Worm (Caenorhabditis elegans) whole organism, young adult: Measurements from ENCODE around the gene tcer-1.
A peak's percentile ranks its signal among the peaks of the same experiment; 100 is the strongest.

Source experiments
- B0336.3 ChIP-seq: fragments of 200-800 bp; sonication (Bioruptor generic); IDR thresholded peaks from 2 replicates; pipeline ENCODE4 v1.3.6; 2022; ENCODE audit warnings: missing genetic modification characterization, missing compliant biosample characterization
- C17E4.6 ChIP-seq: fragments of 200-800 bp; sonication (Bioruptor generic); IDR thresholded peaks from 2 replicates; pipeline ENCODE4 v1.3.6; 2022; ENCODE audit warnings: missing genetic modification reagents, missing genetic modification characterization, missing compliant biosample characterization
- F37B4.10 ChIP-seq: fragments of 200-800 bp; sonication (Bioruptor generic); IDR thresholded peaks from 2 replicates; pipeline ENCODE4 v1.3.6; 2022; ENCODE audit warnings: missing genetic modification characterization, missing compliant biosample characterization
- F57C9.4 ChIP-seq: sonication (generic microtip); optimal IDR thresholded peaks from 2 replicates; lab custom pipeline; 2017; ENCODE audit warnings: mild to moderate bottlenecking, missing genetic modification characterization, missing compliant biosample characterization
- T07F8.4 ChIP-seq: sonication (generic microtip); optimal IDR thresholded peaks from 2 replicates; lab custom pipeline; 2016; ENCODE audit warnings: mild to moderate bottlenecking, missing genetic modification characterization, moderate library complexity, missing compliant biosample characterization
- akir-1 ChIP-seq: fragments of 200-800 bp; sonication (Bioruptor generic); optimal IDR thresholded peaks from 2 replicates; lab custom pipeline; 2018; ENCODE audit warnings: mild to moderate bottlenecking, missing genetic modification characterization, moderate library complexity, missing compliant biosample characterization
- aptf-2 ChIP-seq: fragments of 200-800 bp; sonication (Bioruptor generic); conservative IDR thresholded peaks from 2 replicates; pipeline ENCODE4 v1.3.6; 2022; ENCODE audit warnings: missing genetic modification reagents, missing genetic modification characterization, missing compliant biosample characterization
- attf-5 ChIP-seq: fragments of 200-800 bp; sonication (Bioruptor generic); optimal IDR thresholded peaks from 2 replicates; lab custom pipeline; 2018; ENCODE audit warnings: mild to moderate bottlenecking, missing genetic modification characterization, missing compliant biosample characterization
- chd-7 ChIP-seq: sonication (generic microtip); optimal IDR thresholded peaks from 2 replicates; lab custom pipeline; 2016; ENCODE audit warnings: mild to moderate bottlenecking, missing genetic modification characterization, moderate library complexity, missing compliant biosample characterization
- egl-18 ChIP-seq: fragments of 200-800 bp; sonication (Bioruptor generic); IDR thresholded peaks from 2 replicates; pipeline ENCODE4 v1.3.6; 2022; ENCODE audit warnings: missing genetic modification reagents, missing genetic modification characterization, missing compliant biosample characterization
- him-1 ChIP-seq: sonication (generic microtip); optimal IDR thresholded peaks from 2 replicates; lab custom pipeline; 2016; ENCODE audit warnings: missing genotype, missing genetic modification reagents, missing genetic modification characterization, missing compliant biosample characterization
- hmg-1.2 ChIP-seq: fragments of 200-800 bp; sonication (Bioruptor generic); IDR thresholded peaks from 2 replicates; pipeline ENCODE4 v1.3.6; 2022; ENCODE audit warnings: missing genetic modification reagents, missing genetic modification characterization, missing compliant biosample characterization
- hrde-1 ChIP-seq: sonication (generic microtip); optimal IDR thresholded peaks from 2 replicates; lab custom pipeline; 2016; ENCODE audit warnings: missing genetic modification characterization, mild to moderate bottlenecking, missing compliant biosample characterization, moderate library complexity, missing genotype, missing genetic modification reagents, borderline replicate concordance
- lin-26 ChIP-seq: fragments of 200-800 bp; sonication (Bioruptor generic); IDR thresholded peaks from 2 replicates; pipeline ENCODE4 v1.3.6; 2022; ENCODE audit warnings: missing genetic modification reagents, missing genetic modification characterization, missing compliant biosample characterization
- lin-35 ChIP-seq, 3 experiments: fragments of 150-350 bp in 2 of 3; sonication (generic microtip) in 1 of 3; optimal IDR thresholded peaks; 2 replicates each; lab custom pipeline; 2014 to 2018; ENCODE audit warnings: missing biosample characterization in 3 of 3, missing genetic modification characterization in 3 of 3, missing genetic modification reagents in 3 of 3
- lin-40 ChIP-seq: sonication (generic microtip); optimal IDR thresholded peaks from 2 replicates; lab custom pipeline; 2016; ENCODE audit warnings: missing genetic modification characterization, mild to moderate bottlenecking, missing compliant biosample characterization, missing genotype, missing genetic modification reagents
- lir-1 ChIP-seq: fragments of 200-800 bp; sonication (Bioruptor generic); conservative IDR thresholded peaks from 2 replicates; pipeline ENCODE4 v1.3.6; 2022; ENCODE audit warnings: missing genetic modification reagents, missing genetic modification characterization, missing compliant biosample characterization
- lsl-1 ChIP-seq: fragments of 200-800 bp; sonication (Bioruptor generic); optimal IDR thresholded peaks from 2 replicates; lab custom pipeline; 2018; ENCODE audit warnings: mild to moderate bottlenecking, missing genetic modification characterization, moderate library complexity, missing compliant biosample characterization
- madf-6 ChIP-seq: fragments of 200-800 bp; sonication (Bioruptor generic); IDR thresholded peaks from 2 replicates; pipeline ENCODE4 v1.3.6; 2022; ENCODE audit warnings: missing genetic modification reagents, missing genetic modification characterization, missing compliant biosample characterization
- madf-8 ChIP-seq: fragments of 200-800 bp; sonication (Bioruptor generic); conservative IDR thresholded peaks from 2 replicates; pipeline ENCODE4 v1.3.6; 2022; ENCODE audit warnings: missing genetic modification reagents, missing genetic modification characterization, missing compliant biosample characterization
- nfya-1 ChIP-seq: sonication (generic microtip); optimal IDR thresholded peaks from 2 replicates; lab custom pipeline; 2017; ENCODE audit warnings: antibody characterized with exemption, missing compliant biosample characterization, missing genetic modification characterization, borderline replicate concordance; ENCODE audit not compliant: insufficient read depth
- nhr-27 ChIP-seq: fragments of 200-800 bp; sonication (Bioruptor generic); optimal IDR thresholded peaks from 2 replicates; lab custom pipeline; 2018; ENCODE audit warnings: mild to moderate bottlenecking, missing genetic modification characterization, moderate library complexity, missing compliant biosample characterization
- nhr-90 ChIP-seq: sonication (generic microtip); optimal IDR thresholded peaks from 2 replicates; lab custom pipeline; 2016; ENCODE audit warnings: missing genotype, mild to moderate bottlenecking, missing genetic modification characterization, missing compliant biosample characterization
- tbx-9 ChIP-seq: sonication (generic microtip); optimal IDR thresholded peaks from 2 replicates; lab custom pipeline; 2016; ENCODE audit warnings: borderline replicate concordance, missing genetic modification characterization, inconsistent platforms, missing compliant biosample characterization
- unc-130 ChIP-seq: sonication (generic microtip); optimal IDR thresholded peaks from 2 replicates; lab custom pipeline; 2016; ENCODE audit warnings: missing genetic modification reagents, missing genetic modification characterization, missing compliant biosample characterization
- unc-62 ChIP-seq: fragments of 150-350 bp; optimal IDR thresholded peaks from 2 replicates; lab custom pipeline; 2014; ENCODE audit warnings: missing biosample characterization, missing genetic modification reagents, missing genetic modification characterization
- xnd-1 ChIP-seq: sonication (generic microtip); optimal IDR thresholded peaks from 2 replicates; lab custom pipeline; 2016; ENCODE audit warnings: missing genotype, missing genetic modification reagents, missing genetic modification characterization, missing compliant biosample characterization
- ztf-26 ChIP-seq: sonication (generic microtip); optimal IDR thresholded peaks from 2 replicates; lab custom pipeline; 2017; ENCODE audit warnings: missing genetic modification characterization, missing compliant biosample characterization
- ztf-28 ChIP-seq: fragments of 200-800 bp; sonication (Bioruptor generic); IDR thresholded peaks from 2 replicates; pipeline ENCODE4 v1.3.6; 2022; ENCODE audit warnings: missing genetic modification reagents, missing genetic modification characterization, missing compliant biosample characterization
- ztf-6 ChIP-seq: fragments of 200-800 bp; sonication (Bioruptor generic); IDR thresholded peaks from 2 replicates; pipeline ENCODE4 v1.3.6; 2022; ENCODE audit warnings: missing genetic modification reagents, missing genetic modification characterization, missing compliant biosample characterization

Gene tcer-1

DNA sequence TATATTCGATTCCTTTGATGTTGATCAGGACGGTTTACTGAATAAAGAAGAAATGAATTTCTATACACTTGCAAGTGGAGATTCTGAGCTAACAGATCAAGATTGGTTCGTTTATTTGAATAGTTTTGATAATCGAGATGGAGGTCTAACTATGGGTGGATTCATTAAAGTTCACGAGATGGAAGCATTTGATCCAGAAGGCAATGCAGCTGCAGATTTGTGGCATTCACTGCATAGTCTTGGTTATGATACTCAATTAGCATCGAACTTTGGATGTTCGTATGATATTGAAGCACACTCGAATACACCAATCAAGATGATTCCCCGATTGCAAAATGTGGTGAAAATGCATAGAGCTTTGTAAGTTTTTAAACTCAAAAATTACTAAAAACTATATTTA is 46.1 kb upstream of the tcer-1 start:
- peak; percentile 58 for TF ChIP-seq madf-6 (GFP tag; lab: Robert Waterston, UW)
- no peak for TF ChIP-seq T07F8.4
- peak; percentile 22 for TF ChIP-seq xnd-1 (tag; lab: Kevin White, UChicago)
- TF ChIP-seq lin-26 = 0 out of 2 replicates have a peak, but pooled peaks have one; percentile 43
- TF ChIP-seq B0336.3 (GFP tag; lab: Robert Waterston, UW) = no peak
- peak; percentile 18 for TF ChIP-seq him-1 (tag; lab: Kevin White, UChicago)
- TF ChIP-seq lsl-1 (GFP tag; lab: Kevin White, UChicago) = no peak
- TF ChIP-seq lin-35 (GFP tag; optimal IDR thresholded peaks at IDR 0.05; lab: Kevin White, UChicago) = no peak

DNA sequence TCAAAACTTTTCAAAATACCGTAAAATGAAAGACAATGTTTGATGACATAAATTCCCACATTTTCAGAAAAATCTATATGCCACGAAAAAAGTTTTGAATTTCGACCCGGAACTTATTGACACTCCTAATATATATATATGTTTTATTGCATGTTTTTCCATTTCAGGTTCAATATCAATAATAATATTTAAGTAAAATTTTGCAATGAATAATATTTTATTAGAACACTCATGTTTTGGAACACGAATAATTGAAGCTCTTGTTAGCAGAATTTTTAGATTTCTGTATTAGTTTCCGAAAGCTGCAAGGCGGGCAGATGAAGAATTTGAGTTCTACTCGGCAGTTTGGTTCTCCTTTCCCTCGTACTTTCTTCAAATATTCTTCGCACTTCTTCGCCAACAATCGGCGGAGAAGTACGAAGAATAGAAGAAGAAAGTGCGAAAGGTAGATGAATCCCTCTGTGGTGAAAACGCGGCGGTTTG is 43.5 kb upstream of the tcer-1 start, which contains the start of gene T02G5.3:
T02G5.3 (plus strand) TSS at position 51 of the 483 bp plus-strand sequence.
- TF ChIP-seq hmg-1.2 (GFP tag; lab: Robert Waterston, UW) (no peak), C17E4.6 (GFP tag; lab: Robert Waterston, UW) (no peak), hrde-1 (no peak), attf-5 (no peak), F57C9.4 (no peak), chd-7 (tag; lab: Kevin White, UChicago) (no peak), lir-1 (GFP tag; lab: Robert Waterston, UW) (no peak)

DNA sequence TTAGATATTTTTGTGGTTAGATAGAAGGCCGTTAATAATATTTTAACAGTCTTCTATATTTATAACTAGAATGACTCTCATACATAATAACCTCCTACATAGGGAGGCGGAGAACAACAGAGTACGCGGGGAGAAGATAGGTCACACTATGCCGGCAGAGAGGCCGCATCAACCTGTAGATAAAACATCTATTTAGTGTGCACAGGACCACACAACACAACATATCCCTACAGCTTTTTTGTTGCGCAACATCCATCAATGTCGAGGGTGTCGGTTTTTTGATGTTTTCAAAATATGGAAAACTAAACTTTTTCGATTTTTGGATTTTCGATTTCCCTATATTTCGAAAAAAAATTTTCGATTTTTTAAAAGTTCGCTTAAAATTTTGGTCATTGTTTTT is 41.0 kb upstream of the tcer-1 start:
- TF ChIP-seq him-1 (tag; lab: Kevin White, UChicago) = no peak
- no peak for TF ChIP-seq ztf-26
- TF ChIP-seq B0336.3 (GFP tag; lab: Robert Waterston, UW) = no peak
- no peak for TF ChIP-seq lin-40 (tag; lab: Kevin White, UChicago)
- TF ChIP-seq madf-8 (GFP tag; lab: Robert Waterston, UW) = no peak
- no peak for TF ChIP-seq aptf-2
- TF ChIP-seq akir-1 (GFP tag; lab: Kevin White, UChicago) = no peak
- no peak for TF ChIP-seq hmg-1.2 (GFP tag; lab: Robert Waterston, UW)
- no peak for TF ChIP-seq nfya-1 (tag; lab: Kevin White, UChicago)
- no peak for TF ChIP-seq egl-18 (GFP tag; lab: Robert Waterston, UW)
- TF ChIP-seq ztf-28 = no peak
- no peak for TF ChIP-seq madf-6 (GFP tag; lab: Robert Waterston, UW)
- no peak for TF ChIP-seq ztf-6 (GFP tag; lab: Robert Waterston, UW)
- no peak for TF ChIP-seq unc-62 (GFP tag; lab: Kevin White, UChicago)
- no peak for TF ChIP-seq nhr-90
- no peak for TF ChIP-seq F37B4.10 (GFP tag; lab: Robert Waterston, UW)

DNA sequence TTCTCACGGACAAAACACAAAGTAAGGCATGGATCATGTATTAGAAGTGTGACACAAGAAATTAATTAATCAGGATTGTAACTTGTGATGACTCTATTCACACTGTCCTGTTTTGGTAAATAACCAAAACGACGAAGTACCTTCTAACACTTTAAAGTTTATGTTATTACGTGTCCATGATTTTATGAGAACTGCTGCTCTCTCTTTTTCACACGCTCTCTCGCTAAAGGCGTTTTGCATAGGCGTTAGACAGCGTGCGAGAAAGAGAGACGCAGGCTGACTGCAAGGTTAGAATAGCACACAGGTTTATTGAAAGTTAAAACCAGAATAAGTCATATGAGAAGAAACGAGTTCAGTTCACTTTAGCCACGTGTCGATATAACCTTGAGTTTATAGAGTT is 40.2 kb upstream of the tcer-1 start:
- no peak for TF ChIP-seq tbx-9 (tag; lab: Kevin White, UChicago)
- TF ChIP-seq lir-1 (GFP tag; lab: Robert Waterston, UW) = no peak
- no peak for TF ChIP-seq unc-130 (GFP tag; lab: Kevin White, UChicago)
- TF ChIP-seq nfya-1 (tag; lab: Kevin White, UChicago) = no peak
- TF ChIP-seq nhr-27 (tag; lab: Kevin White, UChicago) = no peak
- peak; percentile 84 for TF ChIP-seq hmg-1.2 (GFP tag; lab: Robert Waterston, UW)

DNA sequence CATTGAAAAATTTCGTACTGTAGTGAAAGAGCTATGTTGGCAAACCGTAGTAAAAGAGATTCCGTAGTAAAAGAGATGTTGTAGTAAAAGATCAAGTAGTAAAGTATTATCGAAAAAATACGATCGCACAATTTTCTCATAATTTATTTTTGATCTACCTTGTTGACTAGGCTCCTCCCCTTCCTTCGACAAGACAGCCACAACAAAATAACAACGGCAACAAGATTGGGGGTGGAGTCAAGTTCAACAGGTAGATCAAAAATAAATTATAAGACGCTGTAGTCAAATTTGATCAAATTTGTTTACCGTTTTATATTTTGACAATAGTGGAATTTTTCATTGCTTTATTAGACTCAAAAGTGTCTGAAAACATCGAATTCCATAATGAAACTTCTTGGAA is 38.4 kb upstream of the tcer-1 start:
- peak; percentile 54 for TF ChIP-seq madf-8 (GFP tag; lab: Robert Waterston, UW)
- peak; percentile 73 for TF ChIP-seq madf-6 (GFP tag; lab: Robert Waterston, UW)
